Fruit fly (Drosophila melanogaster) whole organism, wandering third instar larva: ENCODE data around the gene CG31496.

Experiments used
- Abd-B ChIP-seq: fragments of >200 bp; optimal IDR thresholded peaks from 2 replicates; lab custom pipeline; 2017; ENCODE audit warnings: missing biosample characterization, missing genetic modification characterization
- CG9705 ChIP-seq: fragments of 200-800 bp; sonication (Bioruptor generic); optimal IDR thresholded peaks from 2 replicates; lab custom pipeline; 2018; ENCODE audit warnings: missing biosample characterization, mild to moderate bottlenecking, missing genetic modification characterization
- pan ChIP-seq: fragments of >200 bp; optimal IDR thresholded peaks from 2 replicates; lab custom pipeline; 2017

DNA sequence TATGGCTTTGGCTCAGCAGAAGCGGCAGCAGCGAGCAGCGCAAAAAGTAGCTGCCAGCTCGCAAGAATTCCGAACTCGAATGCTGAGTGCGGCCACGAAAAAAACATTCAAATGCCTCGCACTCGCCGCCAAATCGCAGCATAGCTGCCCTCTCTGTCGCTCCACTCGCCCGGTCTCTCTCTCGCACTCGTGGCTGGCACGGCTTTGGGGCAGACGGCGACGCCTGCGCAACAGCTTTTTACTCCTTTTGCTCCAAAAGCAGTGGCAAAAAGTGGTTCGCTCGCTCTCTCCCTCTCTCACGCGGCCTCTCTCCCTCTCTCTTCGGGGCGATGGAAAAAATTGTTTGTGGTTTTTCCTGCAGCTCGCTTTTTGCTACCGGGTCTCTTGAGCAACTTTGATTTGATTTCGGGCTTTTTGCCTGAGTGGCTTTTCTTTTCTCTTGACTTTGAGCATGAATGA lies 35.3 kb upstream of the CG31496 start, which contains the start of gene rn:
- TF ChIP-seq CG9705 (GFP tag; lab: Kevin White, UChicago) (no peak), pan (lab: Kevin White, UChicago) (no peak), Abd-B (GFP tag; lab: Kevin White, UChicago) (no peak)
